Worm (Caenorhabditis elegans): Measurements from ENCODE around the gene unc-52.

DNA sequence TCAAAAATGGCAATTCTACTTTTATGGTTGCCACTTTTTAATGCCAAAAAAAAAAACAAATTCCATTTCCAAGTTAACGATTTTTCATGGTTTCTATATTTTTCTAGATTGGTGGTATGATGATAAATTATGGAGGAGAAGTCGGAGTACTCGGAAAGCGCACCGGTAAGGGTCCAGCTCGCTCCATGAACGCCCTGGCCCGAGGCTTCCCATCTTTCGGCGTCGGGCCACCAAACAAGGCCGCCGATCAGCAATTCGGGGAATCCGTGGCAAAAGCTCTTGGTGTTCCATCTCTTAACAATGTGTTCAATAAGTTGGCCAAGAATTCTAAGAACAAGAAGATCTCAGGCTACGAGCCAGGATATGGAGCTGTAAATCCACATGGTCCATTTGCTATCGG is 50.2 kb downstream of the unc-52 start:
- no peak for TF ChIP-seq pqm-1 (tag; optimal IDR thresholded peaks at IDR 0.05)
- no peak for TF ChIP-seq mdl-1 (tag; optimal IDR thresholded peaks at IDR 0.05)
- TF ChIP-seq zag-1 (tag; optimal IDR thresholded peaks at IDR 0.05), result no peak
- TF ChIP-seq nhr-11 (tag; optimal IDR thresholded peaks at IDR 0.05), result no peak
- no peak for TF ChIP-seq rnt-1 (tag; optimal IDR thresholded peaks at IDR 0.05)
- TF ChIP-seq pag-3 (tag; optimal IDR thresholded peaks at IDR 0.05; ENCODE audit: borderline replicate concordance, insufficient read depth), result no peak
- no peak for TF ChIP-seq nhr-90 (tag; optimal IDR thresholded peaks at IDR 0.05; ENCODE audit: poor library complexity)
- TF ChIP-seq nhr-28 (tag; optimal IDR thresholded peaks at IDR 0.05), result no peak
- TF ChIP-seq elt-3 (tag; optimal IDR thresholded peaks at IDR 0.05), result no peak
- TF ChIP-seq lsy-2 (tag; optimal IDR thresholded peaks at IDR 0.05), result no peak
- TF ChIP-seq fos-1 (tag; optimal IDR thresholded peaks at IDR 0.05), result no peak
- TF ChIP-seq blmp-1 (tag; optimal IDR thresholded peaks at IDR 0.05), result no peak
- TF ChIP-seq lir-3 (tag; optimal IDR thresholded peaks at IDR 0.05; ENCODE audit: poor library complexity), result no peak
